Worm (Caenorhabditis elegans) whole organism, L3 larva: ENCODE results near the gene F41C6.7.
A peak's percentile ranks its signal among the peaks of the same experiment; 100 is the strongest.

Source experiments
- fkh-10 ChIP-seq: sonication (generic microtip); optimal IDR thresholded peaks from 2 replicates; lab custom pipeline; 2017; ENCODE audit warnings: missing biosample characterization, missing genetic modification reagents, missing genetic modification characterization
- fos-1 ChIP-seq: fragments of 150-350 bp; optimal IDR thresholded peaks from 2 replicates; lab custom pipeline; 2014; ENCODE audit warnings: missing biosample characterization, missing genetic modification characterization
- hmg-11 ChIP-seq: sonication (generic microtip); optimal IDR thresholded peaks from 2 replicates; lab custom pipeline; 2016; ENCODE audit warnings: missing genetic modification characterization, missing compliant biosample characterization
- jun-1 ChIP-seq: fragments of 150-350 bp; optimal IDR thresholded peaks from 2 replicates; lab custom pipeline; 2014; ENCODE audit warnings: missing biosample characterization, missing genetic modification reagents, missing genetic modification characterization
- lin-39 ChIP-seq: fragments of 150-350 bp; optimal IDR thresholded peaks from 2 replicates; lab custom pipeline; 2018; ENCODE audit warnings: missing biosample characterization, missing genetic modification reagents, missing genetic modification characterization
- nfya-1 ChIP-seq: sonication (generic microtip); optimal IDR thresholded peaks from 2 replicates; lab custom pipeline; 2017; ENCODE audit warnings: missing genetic modification characterization, mild to moderate bottlenecking, missing compliant biosample characterization, antibody characterized with exemption, moderate library complexity; ENCODE audit not compliant: insufficient read depth
- nhr-12 ChIP-seq: fragments of 150-350 bp; optimal IDR thresholded peaks from 2 replicates; lab custom pipeline; 2014; ENCODE audit warnings: missing biosample characterization, missing genetic modification characterization
- nhr-25 ChIP-seq: sonication (generic microtip); optimal IDR thresholded peaks from 2 replicates; lab custom pipeline; 2017; ENCODE audit warnings: missing biosample characterization, missing genetic modification characterization
- nhr-76 ChIP-seq: fragments of 150-350 bp; sonication (generic microtip); optimal IDR thresholded peaks from 5 replicates; lab custom pipeline; 2014; ENCODE audit warnings: missing biosample characterization, missing genetic modification characterization
- pha-4 ChIP-seq: fragments of 150-350 bp; optimal IDR thresholded peaks from 2 replicates; lab custom pipeline; 2014; ENCODE audit warnings: missing biosample characterization, missing genetic modification reagents, missing genetic modification characterization
- sea-2 ChIP-seq: fragments of 150-350 bp; sonication (generic microtip); optimal IDR thresholded peaks from 4 replicates; lab custom pipeline; 2014; ENCODE audit warnings: missing biosample characterization, missing genetic modification reagents, missing genetic modification characterization
- snpc-4 ChIP-seq: fragments of 150-350 bp; optimal IDR thresholded peaks from 2 replicates; lab custom pipeline; 2014; ENCODE audit warnings: missing biosample characterization, missing genetic modification characterization
- ztf-11 ChIP-seq: fragments of 150-350 bp; optimal IDR thresholded peaks from 2 replicates; lab custom pipeline; 2014; ENCODE audit warnings: missing biosample characterization, missing genetic modification characterization

ce11 chrX:6932134-6932533 is 47.1 kb upstream of the F41C6.7 start, which contains the start of gene F14B8.6:
- TF ChIP-seq snpc-4 (tag; lab: Kevin White, UChicago) = no peak
- TF ChIP-seq jun-1 (tag; lab: Kevin White, UChicago) = peak; percentile 34
- no peak for TF ChIP-seq fkh-10 (GFP tag; lab: Kevin White, UChicago)
- TF ChIP-seq sea-2 (GFP tag; lab: Kevin White, UChicago) = no peak
- TF ChIP-seq pha-4 (tag; lab: Kevin White, UChicago) = peak; percentile 56
- TF ChIP-seq nhr-76 (tag; lab: Kevin White, UChicago) = no peak
- no peak for TF ChIP-seq ztf-11
- TF ChIP-seq lin-39 (tag; lab: Kevin White, UChicago) = no peak
- TF ChIP-seq nfya-1 = no peak
- TF ChIP-seq nhr-12 = no peak
- TF ChIP-seq nhr-25 (tag; lab: Kevin White, UChicago) = no peak
- TF ChIP-seq fos-1 (tag; lab: Kevin White, UChicago) = no peak
- no peak for TF ChIP-seq hmg-11
